Worm (Caenorhabditis elegans) whole organism, young adult: ENCODE data around the gene madf-4.
A peak's percentile ranks its signal among the peaks of the same experiment; 100 is the strongest.

Experiments
- ceh-100 ChIP-seq: fragments of 200-800 bp; sonication (Bioruptor generic); IDR thresholded peaks from 2 replicates; pipeline ENCODE4 v1.3.6; 2022; ENCODE audit warnings: missing genetic modification reagents, missing genetic modification characterization, missing compliant biosample characterization
- lsy-27 ChIP-seq: sonication (generic microtip); optimal IDR thresholded peaks from 2 replicates; lab custom pipeline; 2017; ENCODE audit warnings: missing genetic modification characterization, mild to moderate bottlenecking, missing compliant biosample characterization, antibody characterized with exemption, missing genotype, borderline replicate concordance; ENCODE audit not compliant: insufficient read depth
- nhr-80 ChIP-seq: sonication (generic microtip); optimal IDR thresholded peaks from 2 replicates; lab custom pipeline; 2016; ENCODE audit warnings: missing genetic modification characterization, missing compliant biosample characterization

DNA sequence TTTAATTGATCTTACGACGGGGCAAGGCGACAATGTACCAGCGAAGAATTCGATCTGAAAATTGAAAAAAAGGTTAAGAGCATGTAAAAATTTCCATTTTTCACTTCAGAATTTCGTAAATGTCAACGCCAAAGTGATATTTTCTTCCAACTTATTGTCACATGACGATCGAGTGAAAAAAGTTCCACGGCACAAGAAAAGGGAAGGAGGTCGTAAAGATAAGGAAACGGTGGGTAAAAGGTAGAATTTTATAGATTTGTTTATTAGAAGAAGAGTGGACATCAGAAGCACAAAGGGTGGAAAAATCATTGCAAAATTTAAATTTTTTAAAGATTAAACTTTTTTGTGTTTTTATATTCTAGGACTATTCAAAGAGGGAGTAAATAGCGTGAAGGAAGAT is 34.3 kb downstream of the madf-4 start:
- TF ChIP-seq nhr-80 (tag; lab: Kevin White, UChicago) (peak; percentile 60), lsy-27 (tag; lab: Kevin White, UChicago) (no peak), ceh-100 (GFP tag; lab: Robert Waterston, UW) (no peak)
